Fruit fly (Drosophila melanogaster) whole organism, embryonic: Measurements from ENCODE around the gene galla-2.
A peak's percentile ranks its signal among the peaks of the same experiment; 100 is the strongest.

ENCODE experiments used
- Ada2b ChIP-seq: fragments of 200-800 bp; sonication (Bioruptor generic); IDR thresholded peaks from 2 replicates; pipeline ENCODE4 v1.3.6; 2022; ENCODE audit warnings: missing biosample characterization, missing genetic modification characterization
- Adf1 ChIP-seq: fragments of 200-800 bp; sonication (Bioruptor generic); IDR thresholded peaks from 2 replicates; pipeline ENCODE4 v1.3.6; 2022; ENCODE audit warnings: missing biosample characterization, missing genetic modification characterization
- CG10209 ChIP-seq: fragments of 200-800 bp; sonication (Bioruptor generic); optimal IDR thresholded peaks from 3 replicates; lab custom pipeline; 2017; ENCODE audit warnings: missing biosample characterization, mild to moderate bottlenecking, missing genetic modification characterization, missing genetic modification reagents
- CG10543 ChIP-seq: fragments of 200-800 bp; sonication (Bioruptor generic); optimal IDR thresholded peaks from 3 replicates; lab custom pipeline; 2017; ENCODE audit warnings: missing biosample characterization, mild to moderate bottlenecking, missing genetic modification characterization, moderate library complexity
- CG10565 ChIP-seq: fragments of 200-800 bp; sonication (Bioruptor generic); optimal IDR thresholded peaks from 3 replicates; lab custom pipeline; 2016; ENCODE audit warnings: missing biosample characterization, mild to moderate bottlenecking, missing genetic modification characterization
- CG10654 ChIP-seq: fragments of 200-800 bp; sonication (Bioruptor generic); optimal IDR thresholded peaks from 2 replicates; lab custom pipeline; 2016; ENCODE audit warnings: missing biosample characterization, missing genetic modification characterization
- CG11504 ChIP-seq: fragments of 200-800 bp; sonication (Bioruptor generic); optimal IDR thresholded peaks from 3 replicates; lab custom pipeline; 2019; ENCODE audit warnings: missing biosample characterization, mild to moderate bottlenecking, missing genetic modification characterization, moderate library complexity
- CG12155 ChIP-seq: fragments of 200-800 bp; sonication (Bioruptor generic); optimal IDR thresholded peaks from 3 replicates; lab custom pipeline; 2016; ENCODE audit warnings: missing biosample characterization, missing genetic modification characterization
- CG15696 ChIP-seq: fragments of 200-800 bp; sonication (Bioruptor generic); optimal IDR thresholded peaks from 2 replicates; lab custom pipeline; 2019; ENCODE audit warnings: missing biosample characterization, mild to moderate bottlenecking, missing genetic modification characterization, moderate library complexity
- CG1647 ChIP-seq: fragments of 200-800 bp; sonication (Bioruptor generic); optimal IDR thresholded peaks from 3 replicates; lab custom pipeline; 2016; ENCODE audit warnings: missing biosample characterization, missing genetic modification characterization
- CG17186 ChIP-seq: fragments of 200-800 bp; sonication (Bioruptor generic); optimal IDR thresholded peaks from 3 replicates; lab custom pipeline; 2017; ENCODE audit warnings: missing biosample characterization, missing genetic modification reagents, missing genetic modification characterization
- CG17385 ChIP-seq: fragments of 200-800 bp; sonication (Bioruptor generic); optimal IDR thresholded peaks from 3 replicates; lab custom pipeline; 2018; ENCODE audit warnings: missing biosample characterization, mild to moderate bottlenecking, missing genetic modification characterization
- CG31441 ChIP-seq: fragments of 200-800 bp; sonication (Bioruptor generic); IDR thresholded peaks from 2 replicates; pipeline ENCODE4 v1.3.6; 2022; ENCODE audit warnings: missing biosample characterization, missing genetic modification characterization
- CG43689 ChIP-seq: fragments of 200-800 bp; sonication (Bioruptor generic); IDR thresholded peaks from 2 replicates; pipeline ENCODE4 v1.3.6; 2022; ENCODE audit warnings: missing biosample characterization, missing genetic modification characterization
- CG7271 ChIP-seq: fragments of 200-800 bp; sonication (Bioruptor generic); optimal IDR thresholded peaks from 2 replicates; lab custom pipeline; 2018; ENCODE audit warnings: missing biosample characterization, mild to moderate bottlenecking, missing genetic modification characterization, moderate library complexity
- CG7372 ChIP-seq: fragments of 200-800 bp; sonication (Bioruptor generic); IDR thresholded peaks from 2 replicates; pipeline ENCODE4 v1.3.6; 2022; ENCODE audit warnings: missing biosample characterization, missing genetic modification characterization
- CG7963 ChIP-seq: fragments of 200-800 bp; sonication (Bioruptor generic); IDR thresholded peaks from 3 replicates; pipeline ENCODE4 v1.3.6; 2022; ENCODE audit warnings: missing biosample characterization, missing genetic modification characterization; ENCODE audit not compliant: partially characterized antibody
- CG8388 ChIP-seq: fragments of 200-800 bp; sonication (Bioruptor generic); optimal IDR thresholded peaks from 2 replicates; lab custom pipeline; 2019; ENCODE audit warnings: missing biosample characterization, mild to moderate bottlenecking, missing genetic modification characterization, moderate library complexity
- Dfd ChIP-seq, 2 experiments: fragments of >200 bp; optimal IDR thresholded peaks; 2 replicates each; lab custom pipeline; 2017; ENCODE audit warnings: missing biosample characterization in 2 of 2, missing genetic modification characterization in 2 of 2
- E2f2 ChIP-seq: fragments of 200-800 bp; sonication (Bioruptor generic); IDR thresholded peaks from 2 replicates; pipeline ENCODE4 v1.3.6; 2022; ENCODE audit warnings: missing biosample characterization, missing genetic modification characterization
- Hmr ChIP-seq: fragments of 200-800 bp; sonication (Bioruptor generic); optimal IDR thresholded peaks from 3 replicates; lab custom pipeline; 2017; ENCODE audit warnings: mild to moderate bottlenecking, missing biosample characterization, missing genetic modification reagents, missing genetic modification characterization
- Jarid2 ChIP-seq: fragments of 200-800 bp; sonication (Bioruptor generic); optimal IDR thresholded peaks from 3 replicates; lab custom pipeline; 2017; ENCODE audit warnings: mild to moderate bottlenecking, missing biosample characterization, missing genetic modification reagents, missing genetic modification characterization
- Lhr ChIP-seq: fragments of 200-800 bp; sonication (Bioruptor generic); optimal IDR thresholded peaks from 3 replicates; lab custom pipeline; 2017; ENCODE audit warnings: mild to moderate bottlenecking, missing biosample characterization, missing genetic modification reagents, missing genetic modification characterization
- Nf-YA ChIP-seq: fragments of 200-800 bp; sonication (Bioruptor generic); IDR thresholded peaks from 2 replicates; pipeline ENCODE4 v1.3.6; 2022; ENCODE audit warnings: missing biosample characterization, missing genetic modification characterization
- Nf-YB ChIP-seq: fragments of 200-800 bp; sonication (Bioruptor generic); optimal IDR thresholded peaks from 3 replicates; lab custom pipeline; 2019; ENCODE audit warnings: missing biosample characterization, mild to moderate bottlenecking, missing genetic modification characterization, moderate library complexity
- Ravus ChIP-seq: fragments of 200-800 bp; sonication (Bioruptor generic); IDR thresholded peaks from 2 replicates; pipeline ENCODE4 v1.3.6; 2022; ENCODE audit warnings: missing biosample characterization, missing genetic modification characterization
- Sry-δ ChIP-seq: fragments of 200-800 bp; sonication (Bioruptor generic); optimal IDR thresholded peaks from 2 replicates; lab custom pipeline; 2016; ENCODE audit warnings: missing biosample characterization, missing genetic modification characterization
- Xrp1 ChIP-seq: fragments of 200-800 bp; sonication (Bioruptor generic); IDR thresholded peaks from 2 replicates; pipeline ENCODE4 v1.3.6; 2022; ENCODE audit warnings: missing biosample characterization, missing genetic modification characterization
- amos ChIP-seq: fragments of 200-800 bp; sonication (Bioruptor generic); IDR thresholded peaks from 2 replicates; pipeline ENCODE4 v1.3.6; 2022; ENCODE audit warnings: missing biosample characterization, missing genetic modification characterization; ENCODE audit not compliant: partially characterized antibody
- ara ChIP-seq: fragments of 200-800 bp; sonication (Bioruptor generic); IDR thresholded peaks from 2 replicates; pipeline ENCODE4 v1.3.6; 2022; ENCODE audit warnings: missing biosample characterization, missing genetic modification characterization
- ase ChIP-seq: fragments of 200-800 bp; sonication (Bioruptor generic); IDR thresholded peaks from 3 replicates; pipeline ENCODE4 v1.3.6; 2022; ENCODE audit warnings: missing biosample characterization, missing genetic modification characterization
- chif ChIP-seq, 2 experiments: fragments of 200-800 bp; sonication (Bioruptor generic); optimal IDR thresholded peaks; 3 replicates each; lab custom pipeline; 2016; ENCODE audit warnings: missing biosample characterization in 2 of 2, missing genetic modification characterization in 2 of 2
- crc ChIP-seq: fragments of 200-800 bp; sonication (Bioruptor generic); optimal IDR thresholded peaks from 2 replicates; lab custom pipeline; 2016; ENCODE audit warnings: missing biosample characterization, missing genetic modification characterization
- da ChIP-seq: fragments of 200-800 bp; sonication (Bioruptor generic); optimal IDR thresholded peaks from 2 replicates; lab custom pipeline; 2016; ENCODE audit warnings: missing biosample characterization, missing genetic modification characterization
- disco-r ChIP-seq: fragments of 200-800 bp; sonication (Bioruptor generic); optimal IDR thresholded peaks from 2 replicates; lab custom pipeline; 2016; ENCODE audit warnings: missing biosample characterization, missing genetic modification characterization
- dmrt99B ChIP-seq: fragments of 200-800 bp; sonication (Bioruptor generic); optimal IDR thresholded peaks from 2 replicates; lab custom pipeline; 2018; ENCODE audit warnings: missing biosample characterization, mild to moderate bottlenecking, missing genetic modification characterization, moderate library complexity
- esg ChIP-seq: fragments of 200-800 bp; sonication (Bioruptor generic); conservative IDR thresholded peaks from 2 replicates; pipeline ENCODE4 v1.3.6; 2022; ENCODE audit warnings: missing biosample characterization, missing genetic modification characterization
- ewg ChIP-seq: fragments of 200-800 bp; sonication (Bioruptor generic); optimal IDR thresholded peaks from 3 replicates; lab custom pipeline; 2017; ENCODE audit warnings: mild to moderate bottlenecking, missing biosample characterization, missing genetic modification reagents, missing genetic modification characterization
- gfzf ChIP-seq: fragments of 200-800 bp; sonication (Bioruptor generic); optimal IDR thresholded peaks from 2 replicates; lab custom pipeline; 2016; ENCODE audit warnings: missing biosample characterization, mild to moderate bottlenecking, missing genetic modification characterization, moderate library complexity
- gsb-n ChIP-seq: fragments of 200-800 bp; sonication (Bioruptor generic); optimal IDR thresholded peaks from 3 replicates; lab custom pipeline; 2018; ENCODE audit warnings: missing biosample characterization, mild to moderate bottlenecking, missing genetic modification characterization
- lab ChIP-seq: fragments of 200-800 bp; sonication (Bioruptor generic); optimal IDR thresholded peaks from 3 replicates; lab custom pipeline; 2017; ENCODE audit warnings: missing biosample characterization, missing genetic modification characterization, mild to moderate bottlenecking, moderate library complexity, missing genetic modification reagents
- lbe ChIP-seq: fragments of 200-800 bp; sonication (Bioruptor generic); optimal IDR thresholded peaks from 2 replicates; lab custom pipeline; 2016; ENCODE audit warnings: missing biosample characterization, mild to moderate bottlenecking, missing genetic modification characterization
- lola ChIP-seq, 3 experiments: fragments of >200 bp in 2 of 3; fragments of 200-800 bp in 1 of 3; sonication (Bioruptor generic) in 1 of 3; optimal IDR thresholded peaks; 2 replicates each; lab custom pipeline; 2017 to 2019; ENCODE audit warnings: missing biosample characterization in 3 of 3, missing genetic modification characterization in 3 of 3, mild to moderate bottlenecking in 1 of 3, moderate library complexity in 1 of 3
- salm ChIP-seq: fragments of 200-800 bp; sonication (Bioruptor generic); optimal IDR thresholded peaks from 2 replicates; lab custom pipeline; 2018; ENCODE audit warnings: missing biosample characterization, mild to moderate bottlenecking, missing genetic modification characterization
- sc ChIP-seq, 3 experiments: fragments of >200 bp in 2 of 3; fragments of 200-800 bp in 1 of 3; sonication (Bioruptor generic) in 1 of 3; optimal IDR thresholded peaks; 2 replicates in 2 of 3; 3 replicates in 1 of 3; lab custom pipeline; 2017; ENCODE audit warnings: mild to moderate bottlenecking in 1 of 3, missing biosample characterization in 1 of 3, missing genetic modification characterization in 1 of 3, missing genetic modification reagents in 1 of 3
- sqz ChIP-seq: fragments of 200-800 bp; sonication (Bioruptor generic); optimal IDR thresholded peaks from 3 replicates; lab custom pipeline; 2018; ENCODE audit warnings: missing biosample characterization, mild to moderate bottlenecking, missing genetic modification characterization
- tll ChIP-seq, 2 experiments: fragments of 200-800 bp in 1 of 2; fragments of >200 bp in 1 of 2; sonication (Bioruptor generic) in 1 of 2; optimal IDR thresholded peaks; 2 replicates each; lab custom pipeline; 2017 to 2019; ENCODE audit warnings: missing biosample characterization in 2 of 2, missing genetic modification characterization in 2 of 2, mild to moderate bottlenecking in 1 of 2, moderate library complexity in 1 of 2
- toy ChIP-seq: fragments of 200-800 bp; sonication (Bioruptor generic); IDR thresholded peaks from 2 replicates; pipeline ENCODE4 v1.3.6; 2022; ENCODE audit warnings: missing biosample characterization, missing genetic modification characterization

Gene galla-2

dm6 chr3L:10897534-10898255 is 15.0 kb downstream of the galla-2 start (continued):
- TF ChIP-seq CG12155 (GFP tag; lab: Kevin White, UChicago), result no peak
- no peak for TF ChIP-seq sqz (GFP tag; lab: Kevin White, UChicago)
- no peak for TF ChIP-seq CG10543
- TF ChIP-seq E2f2 (GFP tag; lab: Robert Waterston, UW), result no peak
- TF ChIP-seq CG17385 (GFP tag; lab: Kevin White, UChicago), result no peak
- TF ChIP-seq lola (GFP tag; optimal IDR thresholded peaks at IDR 0.05; lab: Kevin White, UChicago), result no peak
- TF ChIP-seq Ada2b (GFP tag; lab: Robert Waterston, UW), result no peak
- TF ChIP-seq gsb-n (tag; lab: Kevin White, UChicago), result peak; percentile 1
- no peak for TF ChIP-seq amos (GFP tag; lab: Robert Waterston, UW)
- no peak for TF ChIP-seq chif (GFP tag; optimal IDR thresholded peaks at IDR 0.05; lab: Kevin White, UChicago)
- no peak for TF ChIP-seq CG43689 (GFP tag; lab: Robert Waterston, UW)
- TF ChIP-seq dmrt99B, result peak; percentile 3
- 0 out of 2 replicates have a peak, but pooled peaks have one; percentile 23 for TF ChIP-seq Adf1 (GFP tag; lab: Robert Waterston, UW)
- no peak for TF ChIP-seq CG7963
- TF ChIP-seq ewg (GFP tag; lab: Kevin White, UChicago), result peak; percentile 6
- TF ChIP-seq CG1647, result no peak
- TF ChIP-seq Dfd (GFP tag; optimal IDR thresholded peaks at IDR 0.05; lab: Kevin White, UChicago), result peak in 1 of 2 experiments; percentile 53
- no peak for TF ChIP-seq CG7372 (GFP tag; lab: Robert Waterston, UW)
- TF ChIP-seq sc (optimal IDR thresholded peaks at IDR 0.05; lab: Kevin White, UChicago), result no peak
- no peak for TF ChIP-seq sc (GFP tag; optimal IDR thresholded peaks at IDR 0.05; lab: Kevin White, UChicago)
- TF ChIP-seq CG31441, result 0 out of 2 replicates have a peak, but pooled peaks have one; percentile 26
- no peak for TF ChIP-seq disco-r (GFP tag; lab: Kevin White, UChicago)
- no peak for TF ChIP-seq Sry-δ (GFP tag; lab: Kevin White, UChicago)
- TF ChIP-seq ase (GFP tag; lab: Robert Waterston, UW), result no peak
- no peak for TF ChIP-seq CG8388 (GFP tag; lab: Kevin White, UChicago)
- peak; percentile 7 for TF ChIP-seq CG10209 (GFP tag; lab: Kevin White, UChicago)
- no peak for TF ChIP-seq toy (GFP tag; lab: Robert Waterston, UW)
- TF ChIP-seq salm, result no peak
- TF ChIP-seq CG10565 (GFP tag; lab: Kevin White, UChicago), result no peak
- no peak for TF ChIP-seq Xrp1
- TF ChIP-seq Nf-YB (GFP tag; lab: Kevin White, UChicago), result no peak
- peak; percentile 26 for TF ChIP-seq lab (GFP tag; lab: Kevin White, UChicago)
- TF ChIP-seq tll (GFP tag; optimal IDR thresholded peaks at IDR 0.05; lab: Kevin White, UChicago), result no peak
- no peak for TF ChIP-seq crc (GFP tag; lab: Kevin White, UChicago)
- no peak for TF ChIP-seq CG7271
- TF ChIP-seq CG15696 (tag; lab: Kevin White, UChicago), result no peak
- no peak for TF ChIP-seq Nf-YA (GFP tag; lab: Robert Waterston, UW)
- TF ChIP-seq da (GFP tag; lab: Kevin White, UChicago), result no peak
- no peak for TF ChIP-seq Lhr (GFP tag; lab: Kevin White, UChicago)
- TF ChIP-seq CG17186 (GFP tag; lab: Kevin White, UChicago), result no peak
- TF ChIP-seq lbe (GFP tag; lab: Kevin White, UChicago), result no peak
- TF ChIP-seq Ravus (GFP tag; lab: Robert Waterston, UW), result no peak
- TF ChIP-seq Jarid2 (GFP tag; lab: Kevin White, UChicago), result peak; percentile 7
- no peak for TF ChIP-seq esg
- peak; percentile 7 for TF ChIP-seq CG11504
- TF ChIP-seq Hmr (GFP tag; lab: Kevin White, UChicago), result no peak
- no peak for TF ChIP-seq CG10654 (GFP tag; lab: Kevin White, UChicago)
- no peak for TF ChIP-seq gfzf (GFP tag; lab: Kevin White, UChicago)
- no peak for TF ChIP-seq ara (GFP tag; lab: Robert Waterston, UW)
